Fruit fly (Drosophila melanogaster): Measurements from ENCODE around the gene Sfp26Ac.

Gene Sfp26Ac

dm6 chr2L:5884674-5885073, at the start of gene Sfp26Ac, which contains the start of gene CG43185:
Gene Sfp26Ac, minus strand, starts transcription at chr2L:5884774.
Gene CG43185, plus strand, starts transcription at chr2L:5884888.
- TF ChIP-seq pan (optimal IDR thresholded peaks at IDR 0.05) (no peak), psq (optimal IDR thresholded peaks at IDR 0.05) (no peak), EcR (GFP tag; optimal IDR thresholded peaks at IDR 0.05) (no peak)

DNA sequence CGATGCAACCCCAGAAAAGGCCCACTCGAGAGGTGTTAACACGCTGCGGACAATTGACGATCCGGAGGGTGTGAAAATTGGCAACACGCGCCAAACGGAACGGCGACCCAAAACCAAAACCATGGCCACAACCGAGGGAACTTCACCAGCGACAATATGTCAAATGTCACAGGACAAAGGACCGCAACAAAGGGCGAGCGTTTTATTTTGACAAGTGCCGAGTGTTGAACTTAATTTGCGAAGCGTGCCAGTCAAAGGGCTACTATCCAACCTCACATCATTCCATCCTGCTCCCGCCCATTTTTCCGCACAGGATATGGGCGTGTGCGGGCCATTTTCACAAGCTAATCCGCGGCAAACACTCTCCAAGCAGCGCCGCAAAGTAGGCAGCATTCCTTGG, 42.8 kb upstream of the Sfp26Ac start:
- TF ChIP-seq Dll (optimal IDR thresholded peaks at IDR 0.05) = no peak
- TF ChIP-seq usp (GFP tag; optimal IDR thresholded peaks at IDR 0.05) = no peak
- no peak for TF ChIP-seq psq (optimal IDR thresholded peaks at IDR 0.05)
- no peak for TF ChIP-seq CG8478 (optimal IDR thresholded peaks at IDR 0.05)
- TF ChIP-seq pan (optimal IDR thresholded peaks at IDR 0.05) = no peak
- TF ChIP-seq EcR (GFP tag; optimal IDR thresholded peaks at IDR 0.05) = no peak

dm6 chr2L:5925637-5926036, 41.1 kb upstream of the Sfp26Ac start, which contains the start of gene dsf:
Gene dsf, plus strand, starts transcription at chr2L:5925937.
- no peak for TF ChIP-seq Dll (optimal IDR thresholded peaks at IDR 0.05)
- TF ChIP-seq EcR (GFP tag; optimal IDR thresholded peaks at IDR 0.05) = no peak
- no peak for TF ChIP-seq psq (optimal IDR thresholded peaks at IDR 0.05)
- no peak for TF ChIP-seq usp (GFP tag; optimal IDR thresholded peaks at IDR 0.05)

DNA sequence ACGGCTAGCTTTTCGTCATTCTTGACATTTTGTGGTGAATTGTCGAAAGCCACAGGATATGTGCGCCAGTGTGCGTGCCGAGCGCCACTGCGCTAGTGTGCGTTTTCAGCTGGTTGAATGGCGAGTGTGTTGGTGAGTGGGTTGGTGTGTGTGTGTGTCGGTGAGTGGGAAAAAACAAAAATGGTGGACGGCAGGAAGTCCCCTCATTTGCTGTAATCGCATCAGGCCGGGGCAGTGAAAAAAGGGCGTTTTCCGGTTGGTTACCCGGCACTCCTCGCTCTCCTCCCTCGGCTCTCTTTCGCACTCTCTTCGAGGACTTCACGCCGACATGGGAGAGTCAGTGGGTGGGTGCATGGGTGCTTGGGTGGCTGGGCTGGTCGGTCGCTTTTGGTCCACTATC, 40.6 kb upstream of the Sfp26Ac start:
- TF ChIP-seq psq (optimal IDR thresholded peaks at IDR 0.05) = no peak
- no peak for TF ChIP-seq usp (GFP tag; optimal IDR thresholded peaks at IDR 0.05)
- TF ChIP-seq CG8478 (optimal IDR thresholded peaks at IDR 0.05) = no peak
- no peak for TF ChIP-seq Dll (optimal IDR thresholded peaks at IDR 0.05)
- TF ChIP-seq EcR (GFP tag; optimal IDR thresholded peaks at IDR 0.05) = no peak
- no peak for TF ChIP-seq pan (optimal IDR thresholded peaks at IDR 0.05)

DNA sequence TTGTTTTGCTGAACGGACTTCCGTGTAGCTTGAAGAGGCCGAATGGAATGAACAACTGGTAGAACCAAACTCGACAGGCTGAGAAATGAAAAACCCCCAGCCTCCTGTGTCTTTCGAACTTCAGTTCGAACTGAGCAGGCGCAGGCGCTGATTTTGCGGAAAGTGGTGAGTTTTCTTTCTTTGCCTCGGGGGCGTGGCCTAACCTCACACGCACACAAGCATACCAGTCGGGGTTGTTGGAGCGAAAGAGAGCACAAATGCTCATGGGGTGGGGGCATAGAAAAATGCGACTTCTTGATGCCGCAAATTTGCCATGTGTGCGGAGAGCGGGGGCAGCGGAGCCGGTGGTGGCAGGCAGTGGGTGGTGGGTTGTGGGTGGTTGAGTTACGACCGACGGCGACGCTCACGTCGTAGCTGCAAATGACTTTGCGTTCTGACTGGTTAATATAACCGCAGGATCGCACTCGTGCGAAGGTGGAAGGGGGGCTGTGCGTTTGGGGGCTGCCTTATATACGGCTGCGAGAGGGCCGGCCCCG, 39.1 kb upstream of the Sfp26Ac start, which contains the start of gene CG9016:
TSS of gene CG9016 (minus strand) at position 51 of the 536 bp plus-strand sequence.
- TF ChIP-seq pan (optimal IDR thresholded peaks at IDR 0.05) = no peak
- TF ChIP-seq usp (GFP tag; optimal IDR thresholded peaks at IDR 0.05) = no peak
- TF ChIP-seq Dll (optimal IDR thresholded peaks at IDR 0.05) = no peak
- TF ChIP-seq EcR (GFP tag; optimal IDR thresholded peaks at IDR 0.05) = no peak
- TF ChIP-seq CG8478 (optimal IDR thresholded peaks at IDR 0.05) = no peak
- TF ChIP-seq psq (optimal IDR thresholded peaks at IDR 0.05) = no peak

- TF ChIP-seq usp (GFP tag; optimal IDR thresholded peaks at IDR 0.05) (no peak), Dll (optimal IDR thresholded peaks at IDR 0.05) (no peak), EcR (GFP tag; optimal IDR thresholded peaks at IDR 0.05) (no peak), pan (optimal IDR thresholded peaks at IDR 0.05) (no peak), psq (optimal IDR thresholded peaks at IDR 0.05) (no peak), CG8478 (optimal IDR thresholded peaks at IDR 0.05) (no peak)
These were observed 25.6 kb upstream of the Sfp26Ac start, which contains the start of gene CG14000 for dm6 chr2L:5910189-5910588. Gene CG14000, minus strand, starts transcription at chr2L:5910289.

dm6 chr2L:5906893-5907850, 22.6 kb upstream of the Sfp26Ac start, which contains the start of gene bchs:
Gene bchs, plus strand, starts transcription at chr2L:5907169.
- TF ChIP-seq psq (optimal IDR thresholded peaks at IDR 0.05) = peak; percentile 42
- no peak for TF ChIP-seq CG8478 (optimal IDR thresholded peaks at IDR 0.05)
- peak; percentile 76 for TF ChIP-seq Dll (optimal IDR thresholded peaks at IDR 0.05)

DNA sequence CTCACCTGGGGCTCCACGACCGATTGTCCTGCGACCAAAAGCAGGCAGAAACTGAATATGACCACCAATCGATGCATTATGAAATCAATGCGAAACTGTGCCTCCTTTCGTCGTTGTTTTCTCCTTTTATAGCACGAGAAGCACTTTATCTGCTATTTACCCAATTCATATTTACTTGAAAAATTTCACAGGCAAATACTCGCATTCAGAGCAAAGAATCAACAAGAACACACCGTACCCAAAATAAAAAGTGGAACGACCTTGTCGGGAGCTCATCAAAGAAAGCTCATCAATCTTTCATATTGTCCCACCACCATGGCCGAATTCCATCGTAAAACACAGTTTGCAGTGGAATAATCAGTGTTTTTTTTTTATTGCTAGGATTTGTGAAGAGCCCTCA, 20.0 kb upstream of the Sfp26Ac start, which contains the start of gene CG9021:
TSS of gene CG9021 (minus strand) at position 105 of the 400 bp plus-strand sequence.
- TF ChIP-seq usp (GFP tag; optimal IDR thresholded peaks at IDR 0.05) = no peak
- no peak for TF ChIP-seq pan (optimal IDR thresholded peaks at IDR 0.05)
- TF ChIP-seq Dll (optimal IDR thresholded peaks at IDR 0.05) = no peak
- TF ChIP-seq EcR (GFP tag; optimal IDR thresholded peaks at IDR 0.05) = no peak
- TF ChIP-seq psq (optimal IDR thresholded peaks at IDR 0.05) = no peak
- TF ChIP-seq CG8478 (optimal IDR thresholded peaks at IDR 0.05) = no peak

DNA sequence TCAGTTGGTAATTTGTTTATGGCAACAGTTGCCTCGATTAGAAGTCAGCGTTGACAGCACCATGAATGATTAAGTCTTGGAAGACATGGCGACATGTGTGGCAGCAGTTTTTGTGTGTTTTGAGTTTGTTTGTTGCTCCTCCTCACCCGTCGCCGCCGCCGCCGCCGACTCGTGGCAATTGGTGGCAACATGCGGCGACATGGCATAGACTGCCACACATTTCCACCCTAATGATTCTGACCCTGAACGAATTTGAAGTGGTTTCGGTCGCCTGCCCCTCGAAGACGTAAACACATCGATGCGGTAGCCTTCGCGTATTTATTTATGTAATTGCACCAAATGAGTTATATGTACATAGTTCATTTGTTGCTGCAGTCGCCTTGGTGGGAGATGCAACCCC, 18.3 kb upstream of the Sfp26Ac start:
- no peak for TF ChIP-seq CG8478 (optimal IDR thresholded peaks at IDR 0.05)
- no peak for TF ChIP-seq Dll (optimal IDR thresholded peaks at IDR 0.05)
- TF ChIP-seq psq (optimal IDR thresholded peaks at IDR 0.05) = no peak
- TF ChIP-seq EcR (GFP tag; optimal IDR thresholded peaks at IDR 0.05) = no peak
- TF ChIP-seq usp (GFP tag; optimal IDR thresholded peaks at IDR 0.05) = no peak
- no peak for TF ChIP-seq pan (optimal IDR thresholded peaks at IDR 0.05)

- TF ChIP-seq CG8478 (optimal IDR thresholded peaks at IDR 0.05) = no peak
- no peak for TF ChIP-seq usp (GFP tag; optimal IDR thresholded peaks at IDR 0.05)
- TF ChIP-seq Dll (optimal IDR thresholded peaks at IDR 0.05) = no peak
- TF ChIP-seq pan (optimal IDR thresholded peaks at IDR 0.05) = no peak
- TF ChIP-seq EcR (GFP tag; optimal IDR thresholded peaks at IDR 0.05) = no peak
- TF ChIP-seq psq (optimal IDR thresholded peaks at IDR 0.05) = no peak
These were observed 17.0 kb upstream of the Sfp26Ac start for dm6 chr2L:5901553-5901952.

DNA sequence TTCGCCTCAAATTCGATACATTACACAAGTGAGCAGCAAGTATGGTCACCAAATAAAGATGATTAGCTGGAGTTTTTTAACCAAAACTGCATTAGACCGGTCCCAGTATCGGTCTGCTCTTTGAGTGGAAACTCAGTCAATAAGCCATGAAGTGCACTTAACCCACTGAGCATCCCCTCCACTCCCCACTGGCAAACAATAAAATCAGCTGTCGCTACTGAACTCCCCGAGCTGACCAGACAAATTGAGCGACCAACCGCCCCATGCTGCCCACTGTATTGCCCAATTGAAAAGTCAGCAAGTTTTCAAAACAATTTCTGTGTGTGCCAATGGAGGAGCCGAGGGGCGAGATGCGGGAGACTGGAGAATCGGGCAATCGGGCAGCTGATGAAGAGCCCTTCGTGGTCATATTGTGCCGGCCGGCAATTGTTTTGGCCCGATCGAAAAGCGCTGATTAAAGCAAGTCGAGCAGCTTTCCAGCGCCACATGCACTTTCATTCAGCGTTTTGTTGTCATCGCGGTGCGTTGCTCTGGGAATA, 14.7 kb upstream of the Sfp26Ac start:
- TF ChIP-seq psq (optimal IDR thresholded peaks at IDR 0.05) = no peak
- TF ChIP-seq CG8478 (optimal IDR thresholded peaks at IDR 0.05) = no peak
- TF ChIP-seq EcR (GFP tag; optimal IDR thresholded peaks at IDR 0.05) = no peak
- no peak for TF ChIP-seq pan (optimal IDR thresholded peaks at IDR 0.05)
- no peak for TF ChIP-seq usp (GFP tag; optimal IDR thresholded peaks at IDR 0.05)
- no peak for TF ChIP-seq Dll (optimal IDR thresholded peaks at IDR 0.05)

DNA sequence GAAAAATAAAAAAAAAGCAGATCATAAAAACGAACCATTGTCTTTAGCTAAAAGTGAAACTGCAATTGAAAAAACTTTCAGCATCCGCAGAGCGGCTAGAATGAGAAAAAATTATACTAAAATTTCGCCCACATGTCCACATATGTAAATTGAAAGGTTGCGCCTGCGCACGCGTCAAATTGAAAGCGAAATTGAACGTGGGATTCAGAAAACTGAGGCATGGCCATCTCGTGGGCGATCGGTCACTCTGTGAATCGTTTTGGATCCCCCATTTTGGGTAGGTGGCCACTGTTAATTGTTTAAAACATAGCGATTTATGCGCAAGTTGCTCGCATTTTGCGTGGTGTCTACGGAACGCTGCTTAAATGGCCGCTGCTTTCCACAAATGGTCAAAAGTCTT, 10.0 kb upstream of the Sfp26Ac start:
- no peak for TF ChIP-seq CG8478 (optimal IDR thresholded peaks at IDR 0.05)
- no peak for TF ChIP-seq usp (GFP tag; optimal IDR thresholded peaks at IDR 0.05)
- no peak for TF ChIP-seq EcR (GFP tag; optimal IDR thresholded peaks at IDR 0.05)
- no peak for TF ChIP-seq Dll (optimal IDR thresholded peaks at IDR 0.05)
- TF ChIP-seq psq (optimal IDR thresholded peaks at IDR 0.05) = no peak
- TF ChIP-seq pan (optimal IDR thresholded peaks at IDR 0.05) = no peak
